Worm (Caenorhabditis elegans) whole organism, late embryonic: Measurements from ENCODE around the gene T13F2.6.

ENCODE experiments used
- C08G9.2 ChIP-seq: sonication (generic microtip); optimal IDR thresholded peaks from 2 replicates; lab custom pipeline; 2016; ENCODE audit warnings: mild to moderate bottlenecking, missing genetic modification characterization, moderate library complexity, missing compliant biosample characterization
- C38D4.7 ChIP-seq: fragments of 200-800 bp; sonication (Bioruptor generic); optimal IDR thresholded peaks from 2 replicates; lab custom pipeline; 2018; ENCODE audit warnings: mild to moderate bottlenecking, missing genetic modification characterization, moderate library complexity, missing compliant biosample characterization
- K09A11.1 ChIP-seq: sonication (generic microtip); optimal IDR thresholded peaks from 2 replicates; lab custom pipeline; 2017; ENCODE audit warnings: antibody characterized with exemption, mild to moderate bottlenecking, missing genetic modification characterization, missing compliant biosample characterization; ENCODE audit not compliant: insufficient read depth
- ahr-1 ChIP-seq: sonication (generic microtip); optimal IDR thresholded peaks from 2 replicates; lab custom pipeline; 2016; ENCODE audit warnings: missing genetic modification characterization, missing compliant biosample characterization
- ceh-14 ChIP-seq: sonication (generic microtip); optimal IDR thresholded peaks from 2 replicates; lab custom pipeline; 2016; ENCODE audit warnings: missing genotype, missing genetic modification characterization, missing compliant biosample characterization
- ceh-18 ChIP-seq: sonication (generic microtip); optimal IDR thresholded peaks from 2 replicates; lab custom pipeline; 2016; ENCODE audit warnings: missing genetic modification characterization, missing compliant biosample characterization
- ceh-2 ChIP-seq: sonication (generic microtip); optimal IDR thresholded peaks from 2 replicates; lab custom pipeline; 2016; ENCODE audit warnings: missing genotype, missing genetic modification characterization, missing compliant biosample characterization
- ceh-30 ChIP-seq: fragments of 150-350 bp; optimal IDR thresholded peaks from 2 replicates; lab custom pipeline; 2014; ENCODE audit warnings: missing biosample characterization, missing genetic modification characterization
- ceh-45 ChIP-seq: fragments of 200-800 bp; sonication (Bioruptor generic); IDR thresholded peaks from 2 replicates; pipeline ENCODE4 v1.3.6; 2022; ENCODE audit warnings: missing genetic modification reagents, missing genetic modification characterization, missing compliant biosample characterization
- ceh-9 ChIP-seq: sonication (generic microtip); optimal IDR thresholded peaks from 2 replicates; lab custom pipeline; 2016; ENCODE audit warnings: mild to moderate bottlenecking, missing genetic modification characterization, inconsistent platforms, missing compliant biosample characterization
- che-1 ChIP-seq: sonication (generic microtip); optimal IDR thresholded peaks from 2 replicates; lab custom pipeline; 2016; ENCODE audit warnings: mild to moderate bottlenecking, missing genetic modification characterization, missing compliant biosample characterization
- dmd-4 ChIP-seq: sonication (generic microtip); optimal IDR thresholded peaks from 2 replicates; lab custom pipeline; 2016; ENCODE audit warnings: borderline replicate concordance, missing genetic modification characterization, missing compliant biosample characterization
- dve-1 ChIP-seq: sonication (generic microtip); optimal IDR thresholded peaks from 2 replicates; lab custom pipeline; 2017; ENCODE audit warnings: antibody characterized with exemption, mild to moderate bottlenecking, missing genetic modification characterization, missing compliant biosample characterization
- elt-2 ChIP-seq: sonication (generic microtip); optimal IDR thresholded peaks from 2 replicates; lab custom pipeline; 2016; ENCODE audit warnings: missing genetic modification reagents, missing genetic modification characterization, missing compliant biosample characterization
- elt-4 ChIP-seq: sonication (generic microtip); optimal IDR thresholded peaks from 2 replicates; lab custom pipeline; 2016; ENCODE audit warnings: missing genetic modification characterization, missing compliant biosample characterization
- eyg-1 ChIP-seq: sonication (generic microtip); optimal IDR thresholded peaks from 2 replicates; lab custom pipeline; 2016; ENCODE audit warnings: missing genotype, missing genetic modification characterization, missing compliant biosample characterization
- gmeb-2 ChIP-seq: sonication (generic microtip); optimal IDR thresholded peaks from 2 replicates; lab custom pipeline; 2016; ENCODE audit warnings: missing genetic modification characterization, inconsistent platforms, missing compliant biosample characterization
- hlh-13 ChIP-seq: fragments of 200-800 bp; sonication (Bioruptor generic); optimal IDR thresholded peaks from 2 replicates; lab custom pipeline; 2018; ENCODE audit warnings: mild to moderate bottlenecking, missing genetic modification characterization, missing compliant biosample characterization
- hlh-30 ChIP-seq: sonication (generic microtip); optimal IDR thresholded peaks from 2 replicates; lab custom pipeline; 2017; ENCODE audit warnings: antibody characterized with exemption, missing genetic modification characterization, missing compliant biosample characterization; ENCODE audit not compliant: insufficient read depth
- hlh-8 ChIP-seq: sonication (generic microtip); optimal IDR thresholded peaks from 2 replicates; lab custom pipeline; 2016; ENCODE audit warnings: missing genotype, missing genetic modification characterization, missing compliant biosample characterization
- lin-11 ChIP-seq: fragments of 200-800 bp; sonication (Bioruptor generic); optimal IDR thresholded peaks from 2 replicates; lab custom pipeline; 2018; ENCODE audit warnings: mild to moderate bottlenecking, missing genetic modification characterization, missing compliant biosample characterization
- mec-3 ChIP-seq: sonication (generic microtip); optimal IDR thresholded peaks from 2 replicates; lab custom pipeline; 2016; ENCODE audit warnings: borderline replicate concordance, missing genetic modification characterization, missing compliant biosample characterization
- nfya-1 ChIP-seq: sonication (generic microtip); optimal IDR thresholded peaks from 2 replicates; lab custom pipeline; 2017; ENCODE audit warnings: missing genetic modification characterization, mild to moderate bottlenecking, missing compliant biosample characterization, antibody characterized with exemption, moderate library complexity
- nhr-232 ChIP-seq: sonication (generic microtip); optimal IDR thresholded peaks from 2 replicates; lab custom pipeline; 2016; ENCODE audit warnings: missing genetic modification characterization, missing compliant biosample characterization
- npax-4 ChIP-seq: sonication (generic microtip); optimal IDR thresholded peaks from 2 replicates; lab custom pipeline; 2016; ENCODE audit warnings: missing genetic modification characterization, missing compliant biosample characterization
- odd-2 ChIP-seq: sonication (generic microtip); optimal IDR thresholded peaks from 2 replicates; lab custom pipeline; 2017; ENCODE audit warnings: antibody characterized with exemption, mild to moderate bottlenecking, missing genetic modification characterization, missing compliant biosample characterization
- pha-2 ChIP-seq: sonication (generic microtip); optimal IDR thresholded peaks from 2 replicates; lab custom pipeline; 2017; ENCODE audit warnings: mild to moderate bottlenecking, missing genetic modification characterization, missing compliant biosample characterization
- pqm-1 ChIP-seq: sonication (generic microtip); optimal IDR thresholded peaks from 2 replicates; lab custom pipeline; 2016; ENCODE audit warnings: missing genetic modification characterization, missing compliant biosample characterization
- ref-2 ChIP-seq: sonication (generic microtip); optimal IDR thresholded peaks from 2 replicates; lab custom pipeline; 2016; ENCODE audit warnings: missing genetic modification characterization, missing compliant biosample characterization
- rnt-1 ChIP-seq: sonication (generic microtip); optimal IDR thresholded peaks from 2 replicates; lab custom pipeline; 2016; ENCODE audit warnings: missing genetic modification characterization, missing compliant biosample characterization
- sox-2 ChIP-seq: fragments of 200-800 bp; sonication (Bioruptor generic); IDR thresholded peaks from 2 replicates; pipeline ENCODE4 v1.3.6; 2022; ENCODE audit warnings: missing genetic modification reagents, missing genetic modification characterization, missing compliant biosample characterization
- tbx-2 ChIP-seq: sonication (generic microtip); optimal IDR thresholded peaks from 2 replicates; lab custom pipeline; 2016; ENCODE audit warnings: missing genetic modification characterization, missing compliant biosample characterization
- tbx-7 ChIP-seq: sonication (generic microtip); optimal IDR thresholded peaks from 2 replicates; lab custom pipeline; 2016; ENCODE audit warnings: missing genotype, missing genetic modification characterization, missing compliant biosample characterization
- unc-42 ChIP-seq: sonication (generic microtip); optimal IDR thresholded peaks from 2 replicates; lab custom pipeline; 2016; ENCODE audit warnings: missing genotype, missing genetic modification characterization, missing compliant biosample characterization
- zip-5 ChIP-seq: sonication (generic microtip); optimal IDR thresholded peaks from 2 replicates; lab custom pipeline; 2016; ENCODE audit warnings: missing genetic modification characterization, missing compliant biosample characterization

T13F2.6 gene

ce11 chrIV:9778016-9778415 is at the start of gene T13F2.6:
Gene T13F2.6, plus strand, starts transcription at chrIV:9778321.
- TF ChIP-seq ceh-45 (GFP tag; lab: Robert Waterston, UW) (no peak), eyg-1 (tag; lab: Kevin White, UChicago) (no peak), nfya-1 (tag; lab: Kevin White, UChicago) (no peak), unc-42 (no peak), ceh-30 (no peak), npax-4 (tag; lab: Kevin White, UChicago) (no peak), hlh-13 (GFP tag; lab: Kevin White, UChicago) (no peak), pqm-1 (tag; lab: Kevin White, UChicago) (no peak), ceh-14 (no peak), ceh-9 (tag; lab: Kevin White, UChicago) (no peak), dmd-4 (tag; lab: Kevin White, UChicago) (no peak), K09A11.1 (tag; lab: Kevin White, UChicago) (no peak), elt-4 (tag; lab: Kevin White, UChicago) (no peak), rnt-1 (no peak)

- TF ChIP-seq odd-2 (no peak), C08G9.2 (no peak), ceh-2 (tag; lab: Kevin White, UChicago) (no peak), hlh-8 (tag; lab: Kevin White, UChicago) (no peak), gmeb-2 (tag; lab: Kevin White, UChicago) (no peak), tbx-2 (tag; lab: Kevin White, UChicago) (no peak), dmd-4 (tag; lab: Kevin White, UChicago) (no peak), nhr-232 (no peak), rnt-1 (no peak), ceh-14 (no peak), hlh-30 (tag; lab: Kevin White, UChicago) (no peak)
- TF ChIP-seq, all 69 proteins: peak for 0
These were observed 49.7 kb upstream of the T13F2.6 start, which contains the start of gene nhr-100 for ce11 chrIV:9728376-9728775. Gene nhr-100, plus strand, starts transcription at chrIV:9728676.

ce11 chrIV:9733904-9734303 is 44.2 kb upstream of the T13F2.6 start:
- TF ChIP-seq dve-1 (tag; lab: Kevin White, UChicago) (no peak), mec-3 (tag; lab: Kevin White, UChicago) (no peak), lin-11 (no peak), sox-2 (no peak), pha-2 (no peak), che-1 (no peak), tbx-7 (tag; lab: Kevin White, UChicago) (no peak), ceh-18 (tag; lab: Kevin White, UChicago) (no peak)

- TF ChIP-seq zip-5 (tag; lab: Kevin White, UChicago) (no peak), ceh-9 (tag; lab: Kevin White, UChicago) (no peak), ref-2 (tag; lab: Kevin White, UChicago) (no peak), elt-2 (no peak), ahr-1 (no peak), C38D4.7 (GFP tag; lab: Kevin White, UChicago) (no peak)
These were observed 43.3 kb upstream of the T13F2.6 start for ce11 chrIV:9734861-9735260.

ce11 chrIV:9735750-9736149 is 42.4 kb upstream of the T13F2.6 start:
- TF ChIP-seq ahr-1: no peak
- peak; percentile 64 for TF ChIP-seq elt-2
